Worm (Caenorhabditis elegans) whole organism, L4/young adult: ENCODE measurements around the gene dos-1.

ENCODE experiments used
- W03F9.2 ChIP-seq: fragments of 150-350 bp; optimal IDR thresholded peaks from 2 replicates; lab custom pipeline; 2014; ENCODE audit warnings: missing biosample characterization, missing genetic modification characterization
- dao-5 ChIP-seq: sonication (generic microtip); optimal IDR thresholded peaks from 2 replicates; lab custom pipeline; 2016; ENCODE audit warnings: missing genotype, missing genetic modification characterization, moderate library complexity, missing compliant biosample characterization
- him-1 ChIP-seq: sonication (generic microtip); optimal IDR thresholded peaks from 2 replicates; lab custom pipeline; 2016; ENCODE audit warnings: missing genotype, missing genetic modification reagents, missing genetic modification characterization, missing compliant biosample characterization

DNA sequence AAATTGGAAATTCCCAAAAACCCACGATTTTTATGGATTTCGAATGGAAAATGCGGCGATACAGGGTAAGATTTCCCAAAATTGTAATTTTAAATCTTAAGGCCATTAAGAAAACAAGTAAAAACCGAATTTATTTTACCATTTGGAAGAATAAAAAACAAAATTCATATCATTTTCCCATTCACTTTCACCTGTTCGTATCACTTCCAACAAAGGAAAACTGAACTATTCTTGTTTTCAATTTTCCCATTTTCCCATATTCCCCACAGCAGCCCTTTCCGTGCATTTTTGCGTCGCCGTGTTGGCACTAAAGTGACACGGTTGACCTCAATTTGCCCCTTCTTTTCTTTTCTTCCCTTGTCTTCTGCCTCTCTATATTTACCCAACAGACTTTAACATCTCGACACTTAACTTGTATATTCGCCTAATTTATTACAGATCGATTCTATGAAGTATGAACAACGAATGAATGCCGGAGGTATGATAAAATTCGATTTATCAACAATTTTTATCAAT, 22.1 kb downstream of the dos-1 start, which contains the start of gene sec-16A.1:
- TF ChIP-seq dao-5 (tag; lab: Kevin White, UChicago) (no peak), W03F9.2 (no peak), him-1 (no peak)
